Fruit fly (Drosophila melanogaster): ENCODE results near the gene CG6793.
A peak's percentile ranks its signal among the peaks of the same experiment; 100 is the strongest.

Gene CG6793

dm6 chr3L:12040313-12040924 is 1.8 kb upstream of the CG6793 start:
- TF ChIP-seq lz (GFP tag; optimal IDR thresholded peaks at IDR 0.05) = no peak
- TF ChIP-seq Hr4 (GFP tag; optimal IDR thresholded peaks at IDR 0.05) = peak; percentile 10
- peak; percentile 48 for TF ChIP-seq Eip75B (GFP tag; optimal IDR thresholded peaks at IDR 0.05)
- TF ChIP-seq CG3032 (tag; optimal IDR thresholded peaks at IDR 0.05) = no peak
- TF ChIP-seq CG10631 (GFP tag; optimal IDR thresholded peaks at IDR 0.05) = no peak
- TF ChIP-seq CG6163 (GFP tag; IDR thresholded peaks at IDR 0.05) = peak; percentile 27; the same call in 1 of the 3 replicates
- TF ChIP-seq Sox102F (GFP tag; optimal IDR thresholded peaks at IDR 0.05) = peak; percentile 26
- TF ChIP-seq CG8119 (GFP tag; IDR thresholded peaks at IDR 0.05) = 0 out of 3 replicates have a peak, but pooled peaks have one; percentile 37
- TF ChIP-seq CG8632 (GFP tag; optimal IDR thresholded peaks at IDR 0.05) = no peak
- peak; percentile 68 for TF ChIP-seq dsx (GFP tag; optimal IDR thresholded peaks at IDR 0.05; ENCODE audit: poor library complexity, severe bottlenecking)
- TF ChIP-seq CG7368 (GFP tag; optimal IDR thresholded peaks at IDR 0.05) = peak; percentile 25
- peak; percentile 78 for TF ChIP-seq CG1621 (tag; optimal IDR thresholded peaks at IDR 0.05)
- no peak for TF ChIP-seq OdsH (GFP tag; optimal IDR thresholded peaks at IDR 0.05)
- no peak for TF ChIP-seq topi (GFP tag; optimal IDR thresholded peaks at IDR 0.05)
- peak; percentile 25 for TF ChIP-seq esn (GFP tag; optimal IDR thresholded peaks at IDR 0.05)
- TF ChIP-seq CG6276 (GFP tag; optimal IDR thresholded peaks at IDR 0.05) = peak; percentile 42
- peak; percentile 14 for TF ChIP-seq spab (GFP tag; optimal IDR thresholded peaks at IDR 0.05)
- peak; percentile 19; the same call in 1 of the 3 replicates for TF ChIP-seq eg (GFP tag; IDR thresholded peaks at IDR 0.05)
- no peak for TF ChIP-seq Sox15 (GFP tag; optimal IDR thresholded peaks at IDR 0.05)
- TF ChIP-seq achi (GFP tag; optimal IDR thresholded peaks at IDR 0.05) = peak; percentile 38
- peak; percentile 33 for TF ChIP-seq CG6854 (GFP tag; optimal IDR thresholded peaks at IDR 0.05)
- TF ChIP-seq cyc (GFP tag; optimal IDR thresholded peaks at IDR 0.05) = no peak
- no peak for TF ChIP-seq fd59A (GFP tag; optimal IDR thresholded peaks at IDR 0.05)
- peak; percentile 46; the same call in 1 of the 2 replicates for TF ChIP-seq CG15336 (GFP tag; IDR thresholded peaks at IDR 0.05)
- TF ChIP-seq dac (GFP tag; optimal IDR thresholded peaks at IDR 0.05) = no peak
- TF ChIP-seq CG31627 (GFP tag; optimal IDR thresholded peaks at IDR 0.05) = no peak
- peak; percentile 78 to 79 for TF ChIP-seq ss (GFP tag; optimal IDR thresholded peaks at IDR 0.05)
- TF ChIP-seq Blimp-1 (GFP tag; optimal IDR thresholded peaks at IDR 0.05) = peak; percentile 12
- peak; percentile 1 for TF ChIP-seq CG34406 (GFP tag; optimal IDR thresholded peaks at IDR 0.05)
- TF ChIP-seq Ets96B (tag; optimal IDR thresholded peaks at IDR 0.05) = no peak
- TF ChIP-seq Sox14 (GFP tag; optimal IDR thresholded peaks at IDR 0.05) = peak; percentile 76
- peak; percentile 13 for TF ChIP-seq CG11762 (GFP tag; optimal IDR thresholded peaks at IDR 0.05; ENCODE audit: insufficient read depth)
- TF ChIP-seq vri (GFP tag; optimal IDR thresholded peaks at IDR 0.05) = no peak
- no peak for TF ChIP-seq pdm3 (GFP tag; optimal IDR thresholded peaks at IDR 0.05)
- TF ChIP-seq Lpt (GFP tag; optimal IDR thresholded peaks at IDR 0.05) = peak; percentile 63
- TF ChIP-seq CG6808 (GFP tag; optimal IDR thresholded peaks at IDR 0.05) = peak; percentile 51
- peak; percentile 49 for TF ChIP-seq Eip78C (GFP tag)
- TF ChIP-seq CG32006 (GFP tag; optimal IDR thresholded peaks at IDR 0.05) = peak; percentile 14
- TF ChIP-seq fd85E (GFP tag; optimal IDR thresholded peaks at IDR 0.05) = no peak
- TF ChIP-seq CG9139 (GFP tag; optimal IDR thresholded peaks at IDR 0.05) = peak; percentile 33
- peak in 1 of 2 experiments; percentile 12 for TF ChIP-seq salr (GFP tag; optimal IDR thresholded peaks at IDR 0.05)

DNA sequence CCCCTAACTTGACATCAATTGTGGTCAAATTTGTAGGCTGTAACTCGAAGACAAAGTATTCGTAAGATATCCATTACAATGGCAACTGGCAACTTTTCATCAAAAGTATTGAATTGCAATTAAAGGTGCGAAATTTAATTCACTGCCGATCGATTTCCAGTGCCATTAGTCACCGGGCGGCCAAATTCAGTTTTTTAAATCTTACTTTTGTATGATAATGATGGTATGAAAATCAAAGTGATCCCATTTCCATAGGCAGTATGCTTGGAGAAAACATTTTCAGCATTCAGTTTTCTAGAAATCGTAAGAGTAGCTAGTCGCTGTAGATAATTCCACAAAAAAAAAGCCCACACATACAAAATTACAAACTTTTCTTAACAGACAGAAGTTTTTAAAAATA is 2.1 kb downstream of the CG6793 start, which contains the start of gene CG43638:
TSS of gene CG43638 (plus strand) at position 301 of the 400 bp plus-strand sequence.
- no peak for TF ChIP-seq Sox15 (GFP tag; optimal IDR thresholded peaks at IDR 0.05)
